Worm (Caenorhabditis elegans) whole organism, young adult: ENCODE measurements around the gene rskd-1.

Experiments
- B0035.1 ChIP-seq: sonication (generic microtip); optimal IDR thresholded peaks from 2 replicates; lab custom pipeline; 2016; ENCODE audit warnings: missing genetic modification characterization, mild to moderate bottlenecking, missing compliant biosample characterization, missing genotype, missing genetic modification reagents
- B0336.3 ChIP-seq: fragments of 200-800 bp; sonication (Bioruptor generic); IDR thresholded peaks from 2 replicates; pipeline ENCODE4 v1.3.6; 2022; ENCODE audit warnings: missing genetic modification characterization, missing compliant biosample characterization
- F10E7.11 ChIP-seq: sonication (generic microtip); optimal IDR thresholded peaks from 2 replicates; lab custom pipeline; 2017; ENCODE audit warnings: mild to moderate bottlenecking, missing genetic modification characterization, moderate library complexity, missing compliant biosample characterization
- F52B5.7 ChIP-seq: sonication (generic microtip); optimal IDR thresholded peaks from 2 replicates; lab custom pipeline; 2016; ENCODE audit warnings: mild to moderate bottlenecking, missing genetic modification characterization, missing compliant biosample characterization
- F55B11.4 ChIP-seq: sonication (generic microtip); optimal IDR thresholded peaks from 2 replicates; lab custom pipeline; 2016; ENCODE audit warnings: missing compliant biosample characterization, missing genetic modification characterization, borderline replicate concordance; ENCODE audit not compliant: insufficient read depth
- Y53F4B.3 ChIP-seq: fragments of 200-800 bp; sonication (Bioruptor generic); IDR thresholded peaks from 2 replicates; pipeline ENCODE4 v1.3.6; 2022; ENCODE audit warnings: missing genetic modification reagents, missing genetic modification characterization, missing compliant biosample characterization
- Y79H2A.3 ChIP-seq: fragments of 200-800 bp; sonication (Bioruptor generic); conservative IDR thresholded peaks from 2 replicates; pipeline ENCODE4 v1.3.6; 2022; ENCODE audit warnings: missing genetic modification reagents, missing genetic modification characterization, missing compliant biosample characterization
- Y95B8A.8 ChIP-seq: fragments of 200-800 bp; sonication (Bioruptor generic); IDR thresholded peaks from 2 replicates; pipeline ENCODE4 v1.3.6; 2022; ENCODE audit warnings: missing genetic modification reagents, missing genetic modification characterization, missing compliant biosample characterization
- ZK185.1 ChIP-seq: sonication (generic microtip); optimal IDR thresholded peaks from 2 replicates; lab custom pipeline; 2016; ENCODE audit warnings: mild to moderate bottlenecking, missing genetic modification characterization, missing compliant biosample characterization; ENCODE audit not compliant: poor library complexity, severe bottlenecking
- akir-1 ChIP-seq: fragments of 200-800 bp; sonication (Bioruptor generic); optimal IDR thresholded peaks from 2 replicates; lab custom pipeline; 2018; ENCODE audit warnings: mild to moderate bottlenecking, missing genetic modification characterization, moderate library complexity, missing compliant biosample characterization
- aptf-3 ChIP-seq: fragments of 200-800 bp; sonication (Bioruptor generic); IDR thresholded peaks from 2 replicates; pipeline ENCODE4 v1.3.6; 2022; ENCODE audit warnings: missing genetic modification characterization, missing compliant biosample characterization
- atf-7 ChIP-seq: sonication (generic microtip); optimal IDR thresholded peaks from 2 replicates; lab custom pipeline; 2017; ENCODE audit warnings: mild to moderate bottlenecking, missing genetic modification characterization, missing compliant biosample characterization
- attf-3 ChIP-seq: fragments of 200-800 bp; sonication (Bioruptor generic); conservative IDR thresholded peaks from 2 replicates; pipeline ENCODE4 v1.3.6; 2022; ENCODE audit warnings: missing genetic modification reagents, missing genetic modification characterization, missing compliant biosample characterization
- attf-5 ChIP-seq: fragments of 200-800 bp; sonication (Bioruptor generic); optimal IDR thresholded peaks from 2 replicates; lab custom pipeline; 2018; ENCODE audit warnings: mild to moderate bottlenecking, missing genetic modification characterization, missing compliant biosample characterization
- bed-1 ChIP-seq: fragments of 200-800 bp; sonication (Bioruptor generic); IDR thresholded peaks from 2 replicates; pipeline ENCODE4 v1.3.6; 2022; ENCODE audit warnings: missing genetic modification reagents, missing genetic modification characterization, missing compliant biosample characterization
- bed-2 ChIP-seq: fragments of 200-800 bp; sonication (Bioruptor generic); IDR thresholded peaks from 2 replicates; pipeline ENCODE4 v1.3.6; 2022; ENCODE audit warnings: missing genetic modification reagents, missing genetic modification characterization, missing compliant biosample characterization
- cebp-1 ChIP-seq, 2 experiments: fragments of 200-800 bp in 1 of 2; sonication (Bioruptor generic) in 1 of 2; sonication (generic microtip) in 1 of 2; IDR thresholded peaks in 1 of 2; optimal IDR thresholded peaks in 1 of 2; 2 replicates each; pipeline versions ENCODE4 v1.3.6 to Lab custom; 2017 to 2022; ENCODE audit warnings: missing compliant biosample characterization in 2 of 2, missing genetic modification characterization in 2 of 2, mild to moderate bottlenecking in 1 of 2, missing genetic modification reagents in 1 of 2, moderate library complexity in 1 of 2
- ceh-27 ChIP-seq: fragments of 200-800 bp; sonication (Bioruptor generic); optimal IDR thresholded peaks from 2 replicates; lab custom pipeline; 2018; ENCODE audit warnings: mild to moderate bottlenecking, missing genetic modification characterization, moderate library complexity, missing compliant biosample characterization
- ceh-40 ChIP-seq: fragments of 200-800 bp; sonication (Bioruptor generic); IDR thresholded peaks from 2 replicates; pipeline ENCODE4 v1.3.6; 2022; ENCODE audit warnings: missing genetic modification characterization, missing compliant biosample characterization
- ceh-79 ChIP-seq: sonication (generic microtip); optimal IDR thresholded peaks from 2 replicates; lab custom pipeline; 2017; ENCODE audit warnings: mild to moderate bottlenecking, missing genetic modification characterization, missing compliant biosample characterization
- dox-1 ChIP-seq: fragments of 200-800 bp; sonication (Bioruptor generic); IDR thresholded peaks from 2 replicates; pipeline ENCODE4 v1.3.6; 2022; ENCODE audit warnings: missing genetic modification reagents, missing genetic modification characterization, missing compliant biosample characterization
- dpff-1 ChIP-seq: sonication (generic microtip); optimal IDR thresholded peaks from 2 replicates; lab custom pipeline; 2017; ENCODE audit warnings: mild to moderate bottlenecking, missing genetic modification characterization, missing compliant biosample characterization
- dpl-1 ChIP-seq: fragments of 150-350 bp; optimal IDR thresholded peaks from 2 replicates; lab custom pipeline; 2014; ENCODE audit warnings: missing biosample characterization, missing genetic modification reagents, missing genetic modification characterization
- egl-18 ChIP-seq: fragments of 200-800 bp; sonication (Bioruptor generic); IDR thresholded peaks from 2 replicates; pipeline ENCODE4 v1.3.6; 2022; ENCODE audit warnings: missing genetic modification reagents, missing genetic modification characterization, missing compliant biosample characterization
- egrh-3 ChIP-seq: fragments of 200-800 bp; sonication (Bioruptor generic); IDR thresholded peaks from 2 replicates; pipeline ENCODE4 v1.3.6; 2022; ENCODE audit warnings: missing genetic modification reagents, missing genetic modification characterization, missing compliant biosample characterization
- ekl-4 ChIP-seq: fragments of 200-800 bp; sonication (Bioruptor generic); IDR thresholded peaks from 2 replicates; pipeline ENCODE4 v1.3.6; 2022; ENCODE audit warnings: missing genetic modification reagents, missing genetic modification characterization, missing compliant biosample characterization
- fkh-3 ChIP-seq: sonication (generic microtip); optimal IDR thresholded peaks from 2 replicates; lab custom pipeline; 2016; ENCODE audit warnings: mild to moderate bottlenecking, missing genetic modification characterization, missing compliant biosample characterization
- hmg-1.2 ChIP-seq: fragments of 200-800 bp; sonication (Bioruptor generic); IDR thresholded peaks from 2 replicates; pipeline ENCODE4 v1.3.6; 2022; ENCODE audit warnings: missing genetic modification reagents, missing genetic modification characterization, missing compliant biosample characterization
- hrde-1 ChIP-seq: sonication (generic microtip); optimal IDR thresholded peaks from 2 replicates; lab custom pipeline; 2016; ENCODE audit warnings: missing genetic modification characterization, mild to moderate bottlenecking, missing compliant biosample characterization, moderate library complexity, missing genotype, missing genetic modification reagents, borderline replicate concordance
- hsf-1 ChIP-seq: fragments of 200-800 bp; sonication (Bioruptor generic); IDR thresholded peaks from 2 replicates; pipeline ENCODE4 v1.3.6; 2022; ENCODE audit warnings: missing genetic modification reagents, missing genetic modification characterization, missing compliant biosample characterization
- let-607 ChIP-seq, 2 experiments: fragments of 200-800 bp in 1 of 2; sonication (Bioruptor generic) in 1 of 2; sonication (generic microtip) in 1 of 2; optimal IDR thresholded peaks; 2 replicates each; lab custom pipeline; 2016 to 2018; ENCODE audit warnings: mild to moderate bottlenecking in 2 of 2, missing compliant biosample characterization in 2 of 2, missing genetic modification characterization in 2 of 2, moderate library complexity in 2 of 2, missing genotype in 1 of 2
- lsl-1 ChIP-seq: fragments of 200-800 bp; sonication (Bioruptor generic); optimal IDR thresholded peaks from 2 replicates; lab custom pipeline; 2018; ENCODE audit warnings: mild to moderate bottlenecking, missing genetic modification characterization, moderate library complexity, missing compliant biosample characterization
- madf-10 ChIP-seq: sonication (generic microtip); optimal IDR thresholded peaks from 2 replicates; lab custom pipeline; 2016; ENCODE audit warnings: mild to moderate bottlenecking, missing genetic modification characterization, missing compliant biosample characterization
- madf-6 ChIP-seq: fragments of 200-800 bp; sonication (Bioruptor generic); IDR thresholded peaks from 2 replicates; pipeline ENCODE4 v1.3.6; 2022; ENCODE audit warnings: missing genetic modification reagents, missing genetic modification characterization, missing compliant biosample characterization
- nfyb-1 ChIP-seq: fragments of 200-800 bp; sonication (Bioruptor generic); IDR thresholded peaks from 2 replicates; pipeline ENCODE4 v1.3.6; 2022; ENCODE audit warnings: missing genetic modification reagents, missing genetic modification characterization, missing compliant biosample characterization
- sea-2 ChIP-seq: fragments of 200-800 bp; sonication (Bioruptor generic); IDR thresholded peaks from 2 replicates; pipeline ENCODE4 v1.3.6; 2022; ENCODE audit warnings: missing genetic modification characterization, missing compliant biosample characterization
- snpc-1.1 ChIP-seq: sonication (generic microtip); optimal IDR thresholded peaks from 2 replicates; lab custom pipeline; 2017; ENCODE audit warnings: missing genetic modification characterization, mild to moderate bottlenecking, missing compliant biosample characterization, antibody characterized with exemption, moderate library complexity, missing genotype, missing genetic modification reagents; ENCODE audit not compliant: insufficient read depth
- snpc-1.3 ChIP-seq: sonication (generic microtip); optimal IDR thresholded peaks from 2 replicates; lab custom pipeline; 2017; ENCODE audit warnings: missing genetic modification characterization, mild to moderate bottlenecking, missing compliant biosample characterization, antibody characterized with exemption, moderate library complexity, missing genotype, missing genetic modification reagents; ENCODE audit not compliant: insufficient read depth
- unc-130 ChIP-seq: sonication (generic microtip); optimal IDR thresholded peaks from 2 replicates; lab custom pipeline; 2016; ENCODE audit warnings: missing genetic modification reagents, missing genetic modification characterization, missing compliant biosample characterization
- ztf-22 ChIP-seq: fragments of 200-800 bp; sonication (Bioruptor generic); optimal IDR thresholded peaks from 2 replicates; lab custom pipeline; 2018; ENCODE audit warnings: mild to moderate bottlenecking, missing genetic modification characterization, moderate library complexity, missing compliant biosample characterization
- ztf-25 ChIP-seq: fragments of 200-800 bp; sonication (Bioruptor generic); IDR thresholded peaks from 2 replicates; pipeline ENCODE4 v1.3.6; 2022; ENCODE audit warnings: missing genetic modification reagents, missing genetic modification characterization, missing compliant biosample characterization

rskd-1 gene

ce11 chrV:12317080-12317479 is 28.7 kb upstream of the rskd-1 start, which contains the start of gene R04F11.3:
Gene R04F11.3 (minus strand): TSS chrV:12317180.
- TF ChIP-seq bed-2 (no peak), Y53F4B.3 (GFP tag; lab: Robert Waterston, UW) (no peak), Y79H2A.3 (no peak), dpl-1 (GFP tag; lab: Kevin White, UChicago) (no peak), hrde-1 (tag; lab: Kevin White, UChicago) (no peak), B0035.1 (no peak), ceh-79 (tag; lab: Kevin White, UChicago) (no peak), snpc-1.1 (tag; lab: Kevin White, UChicago) (no peak), lsl-1 (no peak), madf-10 (no peak), F52B5.7 (tag; lab: Kevin White, UChicago) (no peak), ceh-40 (GFP tag; lab: Robert Waterston, UW) (no peak), aptf-3 (GFP tag; lab: Robert Waterston, UW) (no peak), cebp-1 (GFP tag; IDR thresholded peaks at IDR 0.05; lab: Robert Waterston, UW) (no peak), cebp-1 (tag; optimal IDR thresholded peaks at IDR 0.05; lab: Kevin White, UChicago) (no peak), unc-130 (GFP tag; lab: Kevin White, UChicago) (no peak), atf-7 (tag; lab: Kevin White, UChicago) (no peak), dpff-1 (tag; lab: Kevin White, UChicago) (no peak), akir-1 (GFP tag; lab: Kevin White, UChicago) (no peak), F10E7.11 (tag; lab: Kevin White, UChicago) (no peak)

- no peak for TF ChIP-seq egl-18 (GFP tag; lab: Robert Waterston, UW)
These were observed 27.7 kb upstream of the rskd-1 start for ce11 chrV:12316076-12316475.

ce11 chrV:12314413-12314812 is 26.0 kb upstream of the rskd-1 start:
- TF ChIP-seq hmg-1.2: no peak
- no peak for TF ChIP-seq cebp-1 (GFP tag; IDR thresholded peaks at IDR 0.05; lab: Robert Waterston, UW)
- no peak for TF ChIP-seq cebp-1 (tag; optimal IDR thresholded peaks at IDR 0.05; lab: Kevin White, UChicago)
- peak; percentile 32 for TF ChIP-seq snpc-1.3
- no peak for TF ChIP-seq egrh-3 (GFP tag; lab: Robert Waterston, UW)
- TF ChIP-seq bed-1 (GFP tag; lab: Robert Waterston, UW): no peak
- TF ChIP-seq Y95B8A.8 (GFP tag; lab: Robert Waterston, UW): no peak
- no peak for TF ChIP-seq F55B11.4 (tag; lab: Kevin White, UChicago)
- no peak for TF ChIP-seq lsl-1
- TF ChIP-seq attf-3 (GFP tag; lab: Robert Waterston, UW): peak; percentile 43; the same call in 1 of the 2 replicates
- no peak for TF ChIP-seq sea-2 (GFP tag; lab: Robert Waterston, UW)
- TF ChIP-seq attf-5 (GFP tag; lab: Kevin White, UChicago): no peak
- peak; percentile 67 for TF ChIP-seq hsf-1 (GFP tag; lab: Robert Waterston, UW)
- no peak for TF ChIP-seq fkh-3 (tag; lab: Kevin White, UChicago)
- TF ChIP-seq ekl-4 (GFP tag; lab: Robert Waterston, UW): peak; percentile 62; the same call in 1 of the 2 replicates
- no peak for TF ChIP-seq ZK185.1 (tag; lab: Kevin White, UChicago)
- 0 out of 2 replicates have a peak, but pooled peaks have one; percentile 10 for TF ChIP-seq B0336.3
- no peak for TF ChIP-seq egl-18 (GFP tag; lab: Robert Waterston, UW)
- TF ChIP-seq ztf-25 (GFP tag; lab: Robert Waterston, UW): no peak
- TF ChIP-seq madf-6 (GFP tag; lab: Robert Waterston, UW): 0 out of 2 replicates have a peak, but pooled peaks have one; percentile 7
- 0 out of 2 replicates have a peak, but pooled peaks have one; percentile 44 for TF ChIP-seq nfyb-1
- peak; percentile 48 for TF ChIP-seq ceh-27
- TF ChIP-seq let-607 (tag; optimal IDR thresholded peaks at IDR 0.05; lab: Kevin White, UChicago): no peak
- no peak for TF ChIP-seq dox-1 (GFP tag; lab: Robert Waterston, UW)
- no peak for TF ChIP-seq ztf-22 (GFP tag; lab: Kevin White, UChicago)
- TF ChIP-seq ceh-79 (tag; lab: Kevin White, UChicago): no peak
- no peak for TF ChIP-seq atf-7 (tag; lab: Kevin White, UChicago)
- TF ChIP-seq, all 124 proteins: peak for 8
